Worm (Caenorhabditis elegans) whole organism, L4 larva: ENCODE data around the gene mfsd-6.

Source experiments
- F26F4.8 ChIP-seq: fragments of 200-800 bp; sonication (Bioruptor generic); conservative IDR thresholded peaks from 2 replicates; pipeline ENCODE4 v1.3.6; 2022; ENCODE audit warnings: missing genetic modification characterization, missing compliant biosample characterization
- ZK546.5 ChIP-seq, 2 experiments: sonication (generic microtip); optimal IDR thresholded peaks; 2 replicates each; lab custom pipeline; 2017; ENCODE audit warnings: missing biosample characterization in 2 of 2, missing genetic modification characterization in 2 of 2
- ama-1 ChIP-seq: fragments of 150-350 bp; optimal IDR thresholded peaks from 2 replicates; lab custom pipeline; 2014; ENCODE audit warnings: inconsistent platforms, mixed read lengths
- ceh-82 ChIP-seq: sonication (generic microtip); optimal IDR thresholded peaks from 2 replicates; lab custom pipeline; 2017; ENCODE audit warnings: missing biosample characterization, missing genetic modification characterization
- daf-19 ChIP-seq: fragments of 200-800 bp; sonication (Bioruptor generic); conservative IDR thresholded peaks from 2 replicates; pipeline ENCODE4 v1.3.6; 2022; ENCODE audit warnings: missing genetic modification characterization, missing compliant biosample characterization
- fkh-10 ChIP-seq: fragments of 150-350 bp; optimal IDR thresholded peaks from 2 replicates; lab custom pipeline; 2014; ENCODE audit warnings: missing biosample characterization, missing genetic modification reagents, missing genetic modification characterization
- jun-1 ChIP-seq: fragments of 150-350 bp; optimal IDR thresholded peaks from 2 replicates; lab custom pipeline; 2014; ENCODE audit warnings: missing biosample characterization, missing genetic modification reagents, missing genetic modification characterization
- nhr-76 ChIP-seq: fragments of 150-350 bp; optimal IDR thresholded peaks from 2 replicates; lab custom pipeline; 2014; ENCODE audit warnings: missing biosample characterization, missing genetic modification characterization
- nhr-77 ChIP-seq: fragments of 150-350 bp; optimal IDR thresholded peaks from 2 replicates; lab custom pipeline; 2014; ENCODE audit warnings: missing biosample characterization, missing genetic modification characterization

DNA sequence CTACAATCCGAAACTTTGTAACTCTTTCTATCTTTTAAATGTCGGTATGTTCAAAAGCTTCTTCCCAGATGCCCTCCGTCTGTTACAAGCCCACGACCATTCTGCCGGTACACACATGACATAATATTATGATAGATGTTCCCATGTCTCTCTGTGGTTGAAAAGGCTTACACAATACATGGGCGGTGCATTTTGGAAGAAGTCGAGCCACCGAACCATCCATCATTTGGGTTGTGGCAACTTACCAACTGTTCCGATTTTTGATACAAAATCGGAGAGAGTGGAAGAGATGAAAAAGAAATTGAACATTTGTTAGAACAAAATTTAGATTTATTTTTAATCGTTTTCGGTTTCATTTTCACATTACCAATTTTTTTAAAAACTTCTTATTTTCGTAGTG lies 30.2 kb downstream of the mfsd-6 start:
- TF ChIP-seq fkh-10 (GFP tag; lab: Kevin White, UChicago) (no peak), ceh-82 (tag; lab: Kevin White, UChicago) (no peak), daf-19 (GFP tag; lab: Robert Waterston, UW) (no peak), nhr-77 (tag; lab: Kevin White, UChicago) (no peak), ZK546.5 (tag; optimal IDR thresholded peaks at IDR 0.05; lab: Kevin White, UChicago) (no peak), ama-1 (lab: Kevin White, UChicago) (no peak), F26F4.8 (GFP tag; lab: Robert Waterston, UW) (no peak), nhr-76 (no peak), jun-1 (no peak)
